Fruit fly (Drosophila melanogaster): ENCODE results near the gene Daao2.

The Daao2 gene

dm6 chr2L:6830264-6830729, 27.5 kb downstream of the Daao2 start (continued):
- 0 out of 3 replicates have a peak, but pooled peaks have one; percentile 54 for TF ChIP-seq CG11695 (GFP tag; IDR thresholded peaks at IDR 0.05)
- peak in 1 of 2 experiments; percentile 56 for TF ChIP-seq bsh (GFP tag; optimal IDR thresholded peaks at IDR 0.05)
- no peak for TF ChIP-seq cato (GFP tag; optimal IDR thresholded peaks at IDR 0.05; ENCODE audit: borderline replicate concordance)
- TF ChIP-seq az2 (GFP tag; optimal IDR thresholded peaks at IDR 0.05) = peak; percentile 77
- TF ChIP-seq CG16863 (GFP tag; optimal IDR thresholded peaks at IDR 0.05) = no peak
- TF ChIP-seq Dip3 (GFP tag; optimal IDR thresholded peaks at IDR 0.05) = no peak
- peak; percentile 21 for TF ChIP-seq CG2875 (GFP tag; optimal IDR thresholded peaks at IDR 0.05)
- TF ChIP-seq bcd (GFP tag; optimal IDR thresholded peaks at IDR 0.05) = peak; percentile 55
- TF ChIP-seq ac (GFP tag; optimal IDR thresholded peaks at IDR 0.05) = peak; percentile 52
- TF ChIP-seq lmd (GFP tag; IDR thresholded peaks at IDR 0.05) = peak; percentile 24; the same call in 1 of the 2 replicates
- TF ChIP-seq prd (optimal IDR thresholded peaks at IDR 0.05) = no peak
- TF ChIP-seq prd (GFP tag; IDR thresholded peaks at IDR 0.05) = peak; percentile 74; the same call in 2 of the 3 replicates
- TF ChIP-seq CG12155 (GFP tag; optimal IDR thresholded peaks at IDR 0.05) = peak; percentile 24
- peak; percentile 71 for TF ChIP-seq CG4404 (GFP tag; IDR thresholded peaks at IDR 0.05)
- no peak for TF ChIP-seq klu (GFP tag; IDR thresholded peaks at IDR 0.05)
- TF ChIP-seq CG10543 (GFP tag; optimal IDR thresholded peaks at IDR 0.05) = peak; percentile 17
- TF ChIP-seq eve (GFP tag; optimal IDR thresholded peaks at IDR 0.05) = peak in 1 of 2 experiments; percentile 84
- peak; percentile 36 for TF ChIP-seq Hand (GFP tag; optimal IDR thresholded peaks at IDR 0.05)
- TF ChIP-seq CG2678 (tag; optimal IDR thresholded peaks at IDR 0.05) = peak; percentile 78
- TF ChIP-seq CG7839 (tag; optimal IDR thresholded peaks at IDR 0.05) = peak; percentile 70
- no peak for TF ChIP-seq pan (optimal IDR thresholded peaks at IDR 0.05)
- peak in 1 of 2 experiments; percentile 15 for TF ChIP-seq pan (GFP tag; optimal IDR thresholded peaks at IDR 0.05 in 1 of 2, IDR thresholded peaks at IDR 0.05 in 1 of 2)
- no peak for TF ChIP-seq CG6765 (GFP tag; optimal IDR thresholded peaks at IDR 0.05)
- TF ChIP-seq zfh1 (GFP tag; IDR thresholded peaks at IDR 0.05) = peak; percentile 77
- peak; percentile 62 for TF ChIP-seq CG13775 (GFP tag; optimal IDR thresholded peaks at IDR 0.05)
- peak; percentile 45 for TF ChIP-seq CG17385 (GFP tag; optimal IDR thresholded peaks at IDR 0.05)
- no peak for TF ChIP-seq CG13624 (GFP tag; optimal IDR thresholded peaks at IDR 0.05)
- TF ChIP-seq slou (GFP tag; optimal IDR thresholded peaks at IDR 0.05) = no peak
- peak; percentile 30; the same call in 1 of the 2 replicates for TF ChIP-seq CG32772 (GFP tag; IDR thresholded peaks at IDR 0.05)
- no peak for TF ChIP-seq gsb (GFP tag; IDR thresholded peaks at IDR 0.05)
- TF ChIP-seq Usf (GFP tag; optimal IDR thresholded peaks at IDR 0.05) = peak; percentile 16
- peak; percentile 64 for TF ChIP-seq Ssrp (tag; optimal IDR thresholded peaks at IDR 0.05)
- TF ChIP-seq Med (GFP tag) = peak; percentile 70
- peak; percentile 17 for TF ChIP-seq en (GFP tag; optimal IDR thresholded peaks at IDR 0.05)
- TF ChIP-seq lab (GFP tag; optimal IDR thresholded peaks at IDR 0.05) = peak; percentile 62
- TF ChIP-seq HHEX (GFP tag; optimal IDR thresholded peaks at IDR 0.05) = peak; percentile 47
- TF ChIP-seq tup (GFP tag; optimal IDR thresholded peaks at IDR 0.05) = no peak
- TF ChIP-seq Xbp1 (GFP tag; optimal IDR thresholded peaks at IDR 0.05) = peak; percentile 22
- no peak for TF ChIP-seq GATAe (GFP tag; conservative IDR thresholded peaks at IDR 0.05)
- no peak for TF ChIP-seq Dref (GFP tag; IDR thresholded peaks at IDR 0.05)
- peak; percentile 47 for TF ChIP-seq CG3281 (GFP tag; optimal IDR thresholded peaks at IDR 0.05)
- TF ChIP-seq pum (GFP tag; optimal IDR thresholded peaks at IDR 0.05) = peak; percentile 20
- peak; percentile 83 for TF ChIP-seq sens (GFP tag)
- peak; percentile 70 for TF ChIP-seq row (GFP tag; IDR thresholded peaks at IDR 0.05)
- TF ChIP-seq caup (GFP tag; optimal IDR thresholded peaks at IDR 0.05; ENCODE audit: severe bottlenecking) = peak; percentile 19
- no peak for TF ChIP-seq esg (GFP tag; conservative IDR thresholded peaks at IDR 0.05)
- peak in 1 of 2 experiments; percentile 16 for TF ChIP-seq tll (GFP tag; optimal IDR thresholded peaks at IDR 0.05)
- no peak for TF ChIP-seq unc-4 (GFP tag; IDR thresholded peaks at IDR 0.05; ENCODE audit: partially characterized antibody)
- TF ChIP-seq CG17359 (tag; optimal IDR thresholded peaks at IDR 0.05) = peak; percentile 50
- TF ChIP-seq CG12391 (tag; optimal IDR thresholded peaks at IDR 0.05) = peak; percentile 71

Data from whole organism, embryonic.